Fruit fly (Drosophila melanogaster): ENCODE data around the gene RhoGAP71E.

RhoGAP71E gene

DNA sequence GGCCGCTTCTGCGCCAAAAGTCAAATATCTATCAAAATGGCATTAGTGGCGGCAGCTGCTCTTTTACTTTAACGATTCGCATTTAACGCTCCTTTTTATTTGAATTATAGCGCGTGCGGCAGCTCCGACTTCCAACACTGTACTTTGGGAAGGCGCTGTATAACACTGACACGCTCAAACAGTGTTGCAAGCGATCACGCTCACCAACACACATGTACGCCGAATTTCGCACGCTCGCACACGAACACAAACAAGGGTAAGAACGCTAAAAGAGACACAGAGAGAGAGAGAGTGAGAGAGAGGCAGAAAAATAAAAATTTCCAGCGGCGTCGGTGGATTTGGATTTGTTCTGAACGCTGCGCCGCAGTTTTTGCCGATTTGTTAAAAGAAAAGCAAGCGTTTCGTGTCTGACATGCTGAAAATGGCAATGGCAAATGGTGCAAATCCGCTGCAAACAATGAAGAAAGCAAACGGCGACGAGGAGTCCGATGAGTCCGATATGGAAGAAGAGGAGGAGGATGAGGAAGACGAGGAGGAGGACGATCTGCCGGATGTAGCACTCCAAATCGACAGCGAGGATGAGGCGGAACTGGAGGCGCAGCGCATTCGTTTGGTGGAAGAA lies 31.1 kb downstream of the RhoGAP71E start, which contains the start of gene Phs (continued):
- TF ChIP-seq gem (tag; optimal IDR thresholded peaks at IDR 0.05) (peak; percentile 29), nom (GFP tag; optimal IDR thresholded peaks at IDR 0.05) (peak; percentile 59), Scr (GFP tag; IDR thresholded peaks at IDR 0.05; ENCODE audit: partially characterized antibody) (peak; percentile 48), MBD-R2 (GFP tag; IDR thresholded peaks at IDR 0.05) (peak; percentile 79; the same call in 1 of the 2 replicates), vvl (GFP tag; IDR thresholded peaks at IDR 0.05) (peak; percentile 88), CG16813 (GFP tag; IDR thresholded peaks at IDR 0.05; ENCODE audit: partially characterized antibody) (peak; percentile 55; the same call in 2 of the 3 replicates), TFAM (GFP tag; optimal IDR thresholded peaks at IDR 0.05) (no peak), CG12299 (tag; optimal IDR thresholded peaks at IDR 0.05) (no peak), ATbp (GFP tag; optimal IDR thresholded peaks at IDR 0.05) (peak; percentile 67), ind (GFP tag; optimal IDR thresholded peaks at IDR 0.05) (peak; percentile 88), CG2116 (GFP tag; optimal IDR thresholded peaks at IDR 0.05) (peak; percentile 91), dm (GFP tag; optimal IDR thresholded peaks at IDR 0.05) (peak; percentile 70), Usf (GFP tag; optimal IDR thresholded peaks at IDR 0.05) (peak; percentile 48), eve (GFP tag; optimal IDR thresholded peaks at IDR 0.05) (no peak), Awh (GFP tag; IDR thresholded peaks at IDR 0.05) (peak; percentile 62; the same call in 1 of the 2 replicates), fd102C (GFP tag; optimal IDR thresholded peaks at IDR 0.05) (peak; percentile 22), Sox100B (GFP tag; optimal IDR thresholded peaks at IDR 0.05) (peak; percentile 21), CG5245 (GFP tag; optimal IDR thresholded peaks at IDR 0.05) (peak; percentile 77), Nf-YB (GFP tag; optimal IDR thresholded peaks at IDR 0.05) (no peak), crol (GFP tag; IDR thresholded peaks at IDR 0.05) (no peak), otp (GFP tag; IDR thresholded peaks at IDR 0.05) (peak; percentile 78), Blimp-1 (GFP tag; optimal IDR thresholded peaks at IDR 0.05) (peak; percentile 49), CoRest (tag; optimal IDR thresholded peaks at IDR 0.05) (peak; percentile 57), CG18262 (tag; optimal IDR thresholded peaks at IDR 0.05) (peak; percentile 38), CG3995 (GFP tag; optimal IDR thresholded peaks at IDR 0.05) (peak; percentile 44), gro (GFP tag; optimal IDR thresholded peaks at IDR 0.05) (peak; percentile 88), ems (GFP tag; optimal IDR thresholded peaks at IDR 0.05) (peak; percentile 80), dati (GFP tag; IDR thresholded peaks at IDR 0.05) (no peak), CG15696 (tag; optimal IDR thresholded peaks at IDR 0.05) (no peak), Hsf (GFP tag; optimal IDR thresholded peaks at IDR 0.05) (peak; percentile 83), Mrtf (GFP tag; IDR thresholded peaks at IDR 0.05) (peak; percentile 69), CG10654 (GFP tag; optimal IDR thresholded peaks at IDR 0.05) (peak; percentile 82), CG8359 (GFP tag; optimal IDR thresholded peaks at IDR 0.05; ENCODE audit: borderline replicate concordance) (peak; percentile 11), GATAe (GFP tag; conservative IDR thresholded peaks at IDR 0.05) (no peak), CG7271 (tag; optimal IDR thresholded peaks at IDR 0.05) (peak; percentile 49), dysf (GFP tag; IDR thresholded peaks at IDR 0.05) (peak; percentile 70), Fer2 (tag; optimal IDR thresholded peaks at IDR 0.05) (peak; percentile 42), chm (GFP tag; IDR thresholded peaks at IDR 0.05) (peak; percentile 93), CG31365 (tag; optimal IDR thresholded peaks at IDR 0.05) (peak; percentile 39), pan (optimal IDR thresholded peaks at IDR 0.05) (no peak), pan (GFP tag; optimal IDR thresholded peaks at IDR 0.05 in 1 of 2, IDR thresholded peaks at IDR 0.05 in 1 of 2) (peak in 1 of 2 experiments; percentile 71), CG31388 (GFP tag; optimal IDR thresholded peaks at IDR 0.05) (peak; percentile 44), D19B (GFP tag; optimal IDR thresholded peaks at IDR 0.05) (peak; percentile 56), Lpt (GFP tag; optimal IDR thresholded peaks at IDR 0.05) (no peak), Hmx (GFP tag; optimal IDR thresholded peaks at IDR 0.05) (peak; percentile 29), tup (GFP tag; optimal IDR thresholded peaks at IDR 0.05) (peak; percentile 73)

All from whole organism, embryonic.